Worm (Caenorhabditis elegans) whole organism, L2 larva: ENCODE measurements around the gene cdr-3.

Experiments
- blmp-1 ChIP-seq: sonication (generic microtip); optimal IDR thresholded peaks from 2 replicates; lab custom pipeline; 2017; ENCODE audit warnings: missing genetic modification characterization, mild to moderate bottlenecking, missing compliant biosample characterization, antibody characterized with exemption, moderate library complexity; ENCODE audit not compliant: insufficient read depth
- ceh-82 ChIP-seq: fragments of 150-350 bp; optimal IDR thresholded peaks from 2 replicates; lab custom pipeline; 2014; ENCODE audit warnings: missing biosample characterization, missing genetic modification characterization
- dmd-4 ChIP-seq: sonication (generic microtip); optimal IDR thresholded peaks from 2 replicates; lab custom pipeline; 2017; ENCODE audit warnings: missing biosample characterization, missing genetic modification characterization
- egl-27 ChIP-seq: sonication (generic microtip); optimal IDR thresholded peaks from 3 replicates; lab custom pipeline; 2017; ENCODE audit warnings: missing biosample characterization, missing genetic modification reagents, missing genetic modification characterization
- elt-1 ChIP-seq: fragments of 150-350 bp; optimal IDR thresholded peaks from 2 replicates; lab custom pipeline; 2014; ENCODE audit warnings: missing biosample characterization, missing genetic modification characterization
- nhr-11 ChIP-seq: fragments of 150-350 bp; optimal IDR thresholded peaks from 2 replicates; lab custom pipeline; 2014; ENCODE audit warnings: missing biosample characterization, missing genetic modification characterization
- nhr-129 ChIP-seq: fragments of 150-350 bp; optimal IDR thresholded peaks from 2 replicates; lab custom pipeline; 2014; ENCODE audit warnings: missing biosample characterization, missing genetic modification characterization
- nhr-77 ChIP-seq: fragments of 150-350 bp; optimal IDR thresholded peaks from 2 replicates; lab custom pipeline; 2014; ENCODE audit warnings: missing biosample characterization, missing genetic modification characterization
- skn-1 ChIP-seq: sonication (generic microtip); optimal IDR thresholded peaks from 2 replicates; lab custom pipeline; 2017; ENCODE audit warnings: missing biosample characterization, missing genetic modification characterization
- sma-3 ChIP-seq: sonication (generic microtip); optimal IDR thresholded peaks from 2 replicates; lab custom pipeline; 2016; ENCODE audit warnings: missing genetic modification reagents, missing genetic modification characterization, missing compliant biosample characterization
- unc-62 ChIP-seq: fragments of 150-350 bp; optimal IDR thresholded peaks from 2 replicates; lab custom pipeline; 2014; ENCODE audit warnings: missing biosample characterization, missing genetic modification reagents, missing genetic modification characterization
- zag-1 ChIP-seq: fragments of 150-350 bp; optimal IDR thresholded peaks from 2 replicates; lab custom pipeline; 2014; ENCODE audit warnings: missing biosample characterization, missing genetic modification characterization
- ztf-11 ChIP-seq: sonication (generic microtip); optimal IDR thresholded peaks from 2 replicates; lab custom pipeline; 2017; ENCODE audit warnings: missing biosample characterization, missing genetic modification characterization

DNA sequence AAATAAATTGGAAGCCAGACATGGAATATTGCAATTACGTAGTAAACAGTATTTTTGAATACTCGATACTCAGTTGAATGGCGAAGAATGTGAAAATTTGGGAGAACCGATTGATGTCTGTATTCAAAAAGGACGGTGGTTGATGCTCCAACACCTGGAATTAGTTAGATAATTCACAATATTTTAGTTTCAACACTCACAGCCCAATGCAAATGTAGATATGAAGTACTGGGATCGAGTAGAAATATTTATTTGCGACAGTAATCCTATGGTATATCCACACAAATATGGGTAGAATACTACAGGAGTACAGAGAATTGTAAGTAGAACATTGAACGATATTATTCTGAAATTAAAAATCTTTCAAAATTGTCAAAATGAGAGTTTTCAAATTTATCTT is 15.9 kb upstream of the cdr-3 start:
- TF ChIP-seq elt-1 (tag; lab: Kevin White, UChicago), result no peak
- no peak for TF ChIP-seq skn-1 (tag; lab: Kevin White, UChicago)
- no peak for TF ChIP-seq nhr-129 (tag; lab: Kevin White, UChicago)
- no peak for TF ChIP-seq unc-62 (GFP tag; lab: Kevin White, UChicago)
- TF ChIP-seq blmp-1 (tag; lab: Kevin White, UChicago), result no peak
- no peak for TF ChIP-seq ztf-11 (tag; lab: Kevin White, UChicago)
- no peak for TF ChIP-seq dmd-4
- no peak for TF ChIP-seq zag-1 (tag; lab: Kevin White, UChicago)
- TF ChIP-seq sma-3 (GFP tag; lab: Kevin White, UChicago), result no peak
- TF ChIP-seq ceh-82 (tag; lab: Kevin White, UChicago), result no peak
- no peak for TF ChIP-seq egl-27
- TF ChIP-seq nhr-11 (tag; lab: Kevin White, UChicago), result no peak
- no peak for TF ChIP-seq nhr-77
